Worm (Caenorhabditis elegans): Measurements from ENCODE around the gene srj-54.

ce11 chrV:2832666-2833065 lies 27.0 kb downstream of the srj-54 start, which contains the start of gene srj-50:
- TF ChIP-seq fos-1 (tag; optimal IDR thresholded peaks at IDR 0.05) (no peak), ZK337.2 (GFP tag; IDR thresholded peaks at IDR 0.05) (no peak), lin-13 (GFP tag; optimal IDR thresholded peaks at IDR 0.05) (no peak), zag-1 (tag; optimal IDR thresholded peaks at IDR 0.05) (no peak), arid-1 (GFP tag; conservative IDR thresholded peaks at IDR 0.05) (no peak), T26A8.4 (GFP tag; IDR thresholded peaks at IDR 0.05) (no peak), lsy-2 (tag; optimal IDR thresholded peaks at IDR 0.05) (no peak), pqm-1 (tag; optimal IDR thresholded peaks at IDR 0.05) (no peak), nhr-28 (tag; optimal IDR thresholded peaks at IDR 0.05) (no peak)
